Fruit fly (Drosophila melanogaster): ENCODE data around the gene CG10077.

The CG10077 gene

DNA sequence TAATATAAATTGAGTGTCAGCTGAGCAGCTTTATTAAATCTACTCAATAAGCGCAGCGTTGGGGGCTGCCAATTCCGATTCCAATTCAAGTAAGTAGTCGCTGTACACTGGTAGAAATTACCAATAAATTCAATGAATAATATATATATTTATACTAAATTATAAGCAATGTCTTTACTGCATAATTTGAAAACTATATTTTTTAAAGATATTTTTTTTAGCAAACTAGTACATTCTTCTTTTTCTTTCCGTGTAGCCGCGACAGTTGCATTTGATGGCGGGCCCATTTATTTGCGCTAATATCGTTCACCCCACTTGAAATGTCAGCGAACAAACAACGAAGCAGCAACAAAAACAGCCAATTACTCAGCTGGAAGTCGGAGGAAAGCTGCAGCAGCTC is 21.7 kb upstream of the CG10077 start:
- peak; percentile 52 for TF ChIP-seq CG11762 (GFP tag; optimal IDR thresholded peaks at IDR 0.05; ENCODE audit: insufficient read depth)
- TF ChIP-seq OdsH (GFP tag; optimal IDR thresholded peaks at IDR 0.05), result peak; percentile 78
- peak; percentile 17 for TF ChIP-seq Eip75B (GFP tag; optimal IDR thresholded peaks at IDR 0.05)
- TF ChIP-seq Sox15 (GFP tag; optimal IDR thresholded peaks at IDR 0.05), result peak; percentile 13
- TF ChIP-seq CG8632 (GFP tag; optimal IDR thresholded peaks at IDR 0.05), result peak; percentile 62
- peak; percentile 50 for TF ChIP-seq CG6808 (GFP tag; optimal IDR thresholded peaks at IDR 0.05)
- no peak for TF ChIP-seq fkh (GFP tag; optimal IDR thresholded peaks at IDR 0.05)
- TF ChIP-seq fd85E (GFP tag; optimal IDR thresholded peaks at IDR 0.05), result no peak
- peak; percentile 79 for TF ChIP-seq Lpt (GFP tag; optimal IDR thresholded peaks at IDR 0.05)
- TF ChIP-seq CG8119 (GFP tag; IDR thresholded peaks at IDR 0.05), result peak; percentile 87
- TF ChIP-seq CG10631 (GFP tag; optimal IDR thresholded peaks at IDR 0.05), result peak; percentile 75
- TF ChIP-seq Ets96B (tag; optimal IDR thresholded peaks at IDR 0.05), result peak; percentile 56
- peak; percentile 21 for TF ChIP-seq spab (GFP tag; optimal IDR thresholded peaks at IDR 0.05)
- peak; percentile 20 for TF ChIP-seq Hr39 (GFP tag; optimal IDR thresholded peaks at IDR 0.05)
- TF ChIP-seq fd59A (GFP tag; optimal IDR thresholded peaks at IDR 0.05), result peak; percentile 7
- TF ChIP-seq Sox102F (GFP tag; optimal IDR thresholded peaks at IDR 0.05), result peak; percentile 62
- peak; percentile 36 for TF ChIP-seq lz (GFP tag; optimal IDR thresholded peaks at IDR 0.05)
- peak; percentile 67 for TF ChIP-seq CG11294 (GFP tag; IDR thresholded peaks at IDR 0.05)
- TF ChIP-seq Blimp-1 (GFP tag; optimal IDR thresholded peaks at IDR 0.05), result peak; percentile 31
- TF ChIP-seq CG4318 (GFP tag; optimal IDR thresholded peaks at IDR 0.05), result peak; percentile 66
- peak; percentile 92 for TF ChIP-seq CG6163 (GFP tag; IDR thresholded peaks at IDR 0.05)
- TF ChIP-seq dac (GFP tag; optimal IDR thresholded peaks at IDR 0.05), result peak; percentile 10
- TF ChIP-seq CG16779 (tag; optimal IDR thresholded peaks at IDR 0.05), result peak; percentile 37
- peak; percentile 46 for TF ChIP-seq cyc (GFP tag; optimal IDR thresholded peaks at IDR 0.05)
- peak; percentile 77 for TF ChIP-seq achi (GFP tag; optimal IDR thresholded peaks at IDR 0.05)
- TF ChIP-seq Eip78C (GFP tag), result peak; percentile 88
- peak; percentile 34 for TF ChIP-seq CG6854 (GFP tag; optimal IDR thresholded peaks at IDR 0.05)
- TF ChIP-seq CG31627 (GFP tag; optimal IDR thresholded peaks at IDR 0.05), result peak; percentile 17
- peak; percentile 60 for TF ChIP-seq CG10669 (GFP tag; optimal IDR thresholded peaks at IDR 0.05)
- TF ChIP-seq Hr38 (GFP tag; optimal IDR thresholded peaks at IDR 0.05), result no peak
- peak; percentile 22 for TF ChIP-seq CG1621 (tag; optimal IDR thresholded peaks at IDR 0.05)
- TF ChIP-seq pdm3 (GFP tag; optimal IDR thresholded peaks at IDR 0.05), result peak; percentile 41
- peak; percentile 55 for TF ChIP-seq CG6276 (GFP tag; optimal IDR thresholded peaks at IDR 0.05)
- peak; percentile 73 for TF ChIP-seq CG3919 (GFP tag; optimal IDR thresholded peaks at IDR 0.05)
- TF ChIP-seq dsx (GFP tag; optimal IDR thresholded peaks at IDR 0.05; ENCODE audit: poor library complexity, severe bottlenecking), result peak; percentile 28
- TF ChIP-seq vri (GFP tag; optimal IDR thresholded peaks at IDR 0.05), result peak; percentile 13
- TF ChIP-seq salr (GFP tag; optimal IDR thresholded peaks at IDR 0.05), result peak in 1 of 2 experiments; percentile 53
- peak; percentile 57 for TF ChIP-seq topi (GFP tag; optimal IDR thresholded peaks at IDR 0.05)
- peak; percentile 28 for TF ChIP-seq Ets21C (GFP tag; optimal IDR thresholded peaks at IDR 0.05)
- TF ChIP-seq esn (GFP tag; optimal IDR thresholded peaks at IDR 0.05), result peak; percentile 63
- peak; percentile 79 for TF ChIP-seq CG32006 (GFP tag; optimal IDR thresholded peaks at IDR 0.05)
- TF ChIP-seq Eip93F (GFP tag; optimal IDR thresholded peaks at IDR 0.05), result no peak
- peak; percentile 82 for TF ChIP-seq Gug (GFP tag; IDR thresholded peaks at IDR 0.05)
- peak; percentile 21 for TF ChIP-seq CG7368 (GFP tag; optimal IDR thresholded peaks at IDR 0.05)
- peak; percentile 29 for TF ChIP-seq CG11902 (GFP tag; optimal IDR thresholded peaks at IDR 0.05)
- peak; percentile 47 for TF ChIP-seq Smox (GFP tag; optimal IDR thresholded peaks at IDR 0.05)
- peak; percentile 67 for TF ChIP-seq Met (GFP tag; optimal IDR thresholded peaks at IDR 0.05)
- peak; percentile 62 for TF ChIP-seq CG3032 (tag; optimal IDR thresholded peaks at IDR 0.05)
- TF ChIP-seq eg (GFP tag; IDR thresholded peaks at IDR 0.05), result peak; percentile 89
- peak; percentile 70 for TF ChIP-seq CG34406 (GFP tag; optimal IDR thresholded peaks at IDR 0.05)
- peak; percentile 91 for TF ChIP-seq CG15336 (GFP tag; IDR thresholded peaks at IDR 0.05)
- TF ChIP-seq svp (GFP tag), result peak; percentile 89

All from whole organism, prepupa.